Fruit fly (Drosophila melanogaster) whole organism, embryonic: ENCODE results near the gene CG33795.

ENCODE experiments used
- Atf-2 ChIP-seq: fragments of 200-800 bp; sonication (Bioruptor generic); optimal IDR thresholded peaks from 2 replicates; lab custom pipeline; 2016; ENCODE audit warnings: missing biosample characterization, missing genetic modification characterization
- C15 ChIP-seq: fragments of 200-800 bp; sonication (Bioruptor generic); IDR thresholded peaks from 3 replicates; pipeline ENCODE4 v1.3.6; 2022; ENCODE audit warnings: missing biosample characterization, missing genetic modification characterization
- CG10366 ChIP-seq: fragments of 200-800 bp; sonication (Bioruptor generic); IDR thresholded peaks from 2 replicates; pipeline ENCODE4 v1.3.6; 2022; ENCODE audit warnings: missing biosample characterization, missing genetic modification characterization
- CG11504 ChIP-seq: fragments of 200-800 bp; sonication (Bioruptor generic); optimal IDR thresholded peaks from 3 replicates; lab custom pipeline; 2019; ENCODE audit warnings: missing biosample characterization, mild to moderate bottlenecking, missing genetic modification characterization, moderate library complexity
- CG15073 ChIP-seq: fragments of 200-800 bp; sonication (Bioruptor generic); optimal IDR thresholded peaks from 2 replicates; lab custom pipeline; 2016; ENCODE audit warnings: missing biosample characterization, missing genetic modification characterization
- CG15514 ChIP-seq: fragments of 200-800 bp; sonication (Bioruptor generic); optimal IDR thresholded peaks from 3 replicates; lab custom pipeline; 2017; ENCODE audit warnings: missing biosample characterization, missing genetic modification characterization, mild to moderate bottlenecking, moderate library complexity, missing genetic modification reagents
- CG15696 ChIP-seq: fragments of 200-800 bp; sonication (Bioruptor generic); optimal IDR thresholded peaks from 2 replicates; lab custom pipeline; 2019; ENCODE audit warnings: missing biosample characterization, mild to moderate bottlenecking, missing genetic modification characterization, moderate library complexity
- CG16779 ChIP-seq: fragments of 200-800 bp; sonication (Bioruptor generic); IDR thresholded peaks from 2 replicates; pipeline ENCODE4 v1.3.6; 2022; ENCODE audit warnings: missing biosample characterization, missing genetic modification characterization
- CG16815 ChIP-seq: fragments of 200-800 bp; sonication (Bioruptor generic); optimal IDR thresholded peaks from 3 replicates; lab custom pipeline; 2017; ENCODE audit warnings: missing biosample characterization, mild to moderate bottlenecking, missing genetic modification characterization
- CG17568 ChIP-seq: fragments of 200-800 bp; sonication (Bioruptor generic); optimal IDR thresholded peaks from 2 replicates; lab custom pipeline; 2018; ENCODE audit warnings: missing biosample characterization, mild to moderate bottlenecking, missing genetic modification characterization, moderate library complexity
- CG1832 ChIP-seq: fragments of 200-800 bp; sonication (Bioruptor generic); optimal IDR thresholded peaks from 2 replicates; lab custom pipeline; 2017; ENCODE audit warnings: missing biosample characterization, mild to moderate bottlenecking, missing genetic modification characterization, inconsistent platforms
- CG2712 ChIP-seq: fragments of 200-800 bp; optimal IDR thresholded peaks from 3 replicates; lab custom pipeline; 2019; ENCODE audit warnings: missing biosample characterization, mild to moderate bottlenecking, missing genetic modification characterization, moderate library complexity
- CG3726 ChIP-seq: fragments of 200-800 bp; sonication (Bioruptor generic); IDR thresholded peaks from 3 replicates; pipeline ENCODE4, ENCODE4 v1.3.6; 2022; ENCODE audit warnings: missing biosample characterization, missing genetic modification characterization
- CG4404 ChIP-seq: fragments of 200-800 bp; sonication (Bioruptor generic); IDR thresholded peaks from 2 replicates; pipeline ENCODE4 v1.3.6; 2022; ENCODE audit warnings: missing biosample characterization, missing genetic modification characterization
- CG4424 ChIP-seq: fragments of 200-800 bp; sonication (Bioruptor generic); optimal IDR thresholded peaks from 3 replicates; lab custom pipeline; 2016; ENCODE audit warnings: missing biosample characterization, missing genetic modification characterization
- CG6689 ChIP-seq: fragments of 200-800 bp; sonication (Bioruptor generic); IDR thresholded peaks from 2 replicates; pipeline ENCODE4 v1.3.6; 2022; ENCODE audit warnings: missing biosample characterization, missing genetic modification characterization
- CG6791 ChIP-seq: fragments of 200-800 bp; sonication (Bioruptor generic); IDR thresholded peaks from 3 replicates; pipeline ENCODE4 v1.3.6; 2022; ENCODE audit warnings: missing biosample characterization, missing genetic modification characterization; ENCODE audit not compliant: partially characterized antibody
- CG8765 ChIP-seq: fragments of 200-800 bp; sonication (Bioruptor generic); IDR thresholded peaks from 2 replicates; pipeline ENCODE4 v1.3.6; 2022; ENCODE audit warnings: missing biosample characterization, missing genetic modification characterization
- Camta ChIP-seq: fragments of 200-800 bp; sonication (Bioruptor generic); optimal IDR thresholded peaks from 2 replicates; lab custom pipeline; 2016; ENCODE audit warnings: missing biosample characterization, missing genetic modification characterization
- Drgx ChIP-seq: fragments of 200-800 bp; sonication (Bioruptor generic); IDR thresholded peaks from 2 replicates; pipeline ENCODE4 v1.3.6; 2022; ENCODE audit warnings: missing biosample characterization, missing genetic modification characterization
- E2f1 ChIP-seq: fragments of 200-800 bp; sonication (Bioruptor generic); IDR thresholded peaks from 2 replicates; pipeline ENCODE4 v1.3.6; 2022; ENCODE audit warnings: missing biosample characterization, missing genetic modification characterization
- ERR ChIP-seq: fragments of 200-800 bp; sonication (Bioruptor generic); optimal IDR thresholded peaks from 2 replicates; lab custom pipeline; 2016; ENCODE audit warnings: missing biosample characterization, missing genetic modification characterization
- Ets65A ChIP-seq: fragments of 200-800 bp; sonication (Bioruptor generic); peaks from one replicate; lab custom pipeline; 2016; ENCODE audit warnings: missing biosample characterization, missing genetic modification characterization
- Fer2 ChIP-seq: fragments of 200-800 bp; sonication (Bioruptor generic); optimal IDR thresholded peaks from 2 replicates; lab custom pipeline; 2018; ENCODE audit warnings: missing biosample characterization, mild to moderate bottlenecking, missing genetic modification characterization, moderate library complexity
- H15 ChIP-seq: fragments of 200-800 bp; sonication (Bioruptor generic); IDR thresholded peaks from 3 replicates; pipeline ENCODE4 v1.3.6; 2022; ENCODE audit warnings: missing biosample characterization, missing genetic modification characterization
- HmgD ChIP-seq: fragments of 200-800 bp; sonication (Bioruptor generic); optimal IDR thresholded peaks from 3 replicates; lab custom pipeline; 2016; ENCODE audit warnings: missing biosample characterization, missing genetic modification characterization
- Hr78 ChIP-seq, 2 experiments: fragments of 200-800 bp in 1 of 2; fragments of >200 bp in 1 of 2; sonication (Bioruptor generic) in 1 of 2; optimal IDR thresholded peaks; 2 replicates each; lab custom pipeline; 2017 to 2019; ENCODE audit warnings: missing biosample characterization in 2 of 2, missing genetic modification characterization in 2 of 2, mild to moderate bottlenecking in 1 of 2, moderate library complexity in 1 of 2
- Med ChIP-seq: fragments of 200-800 bp; sonication (Bioruptor generic); peaks from one replicate; lab custom pipeline; 2016; ENCODE audit warnings: missing biosample characterization, missing genetic modification characterization, mild to moderate bottlenecking, inconsistent platforms, moderate library complexity
- Pdp1 ChIP-seq, 2 experiments: fragments of 200-800 bp; sonication (Bioruptor generic); optimal IDR thresholded peaks; 3 replicates each; lab custom pipeline; 2016; ENCODE audit warnings: missing biosample characterization in 2 of 2, missing genetic modification characterization in 2 of 2, mild to moderate bottlenecking in 1 of 2, moderate library complexity in 1 of 2
- Sry-β ChIP-seq: fragments of 200-800 bp; sonication (Bioruptor generic); optimal IDR thresholded peaks from 2 replicates; lab custom pipeline; 2018; ENCODE audit warnings: missing biosample characterization, mild to moderate bottlenecking, missing genetic modification characterization, moderate library complexity
- dimm ChIP-seq: fragments of 200-800 bp; sonication (Bioruptor generic); IDR thresholded peaks from 2 replicates; pipeline ENCODE4 v1.3.6; 2022; ENCODE audit warnings: missing biosample characterization, missing genetic modification characterization
- gfzf ChIP-seq: fragments of 200-800 bp; sonication (Bioruptor generic); optimal IDR thresholded peaks from 2 replicates; lab custom pipeline; 2016; ENCODE audit warnings: missing biosample characterization, mild to moderate bottlenecking, missing genetic modification characterization, moderate library complexity
- ham ChIP-seq: fragments of 200-800 bp; sonication (Bioruptor generic); IDR thresholded peaks from 2 replicates; pipeline ENCODE4 v1.3.6; 2022; ENCODE audit warnings: missing biosample characterization, missing genetic modification characterization
- kay ChIP-seq: fragments of 200-800 bp; sonication (Bioruptor generic); optimal IDR thresholded peaks from 2 replicates; lab custom pipeline; 2016; ENCODE audit warnings: missing biosample characterization, missing genetic modification characterization
- phol ChIP-seq: fragments of 200-800 bp; sonication (Bioruptor generic); optimal IDR thresholded peaks from 3 replicates; lab custom pipeline; 2018; ENCODE audit warnings: missing biosample characterization, mild to moderate bottlenecking, missing genetic modification characterization, moderate library complexity
- pum ChIP-seq: fragments of 200-800 bp; sonication (Bioruptor generic); optimal IDR thresholded peaks from 2 replicates; lab custom pipeline; 2016; ENCODE audit warnings: missing biosample characterization, missing genetic modification characterization
- sens ChIP-seq: fragments of 200-800 bp; sonication (Bioruptor generic); peaks from one replicate; lab custom pipeline; 2016; ENCODE audit warnings: missing biosample characterization, missing genetic modification characterization
- stc ChIP-seq: fragments of 200-800 bp; sonication (Bioruptor generic); IDR thresholded peaks from 2 replicates; pipeline ENCODE4 v1.3.6; 2022; ENCODE audit warnings: missing biosample characterization, missing genetic modification characterization
- stwl ChIP-seq: fragments of 200-800 bp; sonication (Bioruptor generic); optimal IDR thresholded peaks from 3 replicates; lab custom pipeline; 2018; ENCODE audit warnings: missing biosample characterization, mild to moderate bottlenecking, missing genetic modification characterization, moderate library complexity
- tll ChIP-seq, 2 experiments: fragments of 200-800 bp in 1 of 2; fragments of >200 bp in 1 of 2; sonication (Bioruptor generic) in 1 of 2; optimal IDR thresholded peaks; 2 replicates each; lab custom pipeline; 2017 to 2019; ENCODE audit warnings: missing biosample characterization in 2 of 2, missing genetic modification characterization in 2 of 2, mild to moderate bottlenecking in 1 of 2, moderate library complexity in 1 of 2
- wor ChIP-seq: fragments of 200-800 bp; sonication (Bioruptor generic); IDR thresholded peaks from 2 replicates; pipeline ENCODE4 v1.3.6; 2022; ENCODE audit warnings: missing biosample characterization, missing genetic modification characterization

CG33795 gene

dm6 chr3L:16145282-16145681, 25.9 kb downstream of the CG33795 start (continued):
- no peak for TF ChIP-seq CG4404 (GFP tag; lab: Robert Waterston, UW)
- 0 out of 3 replicates have a peak, but pooled peaks have one; percentile 52 for TF ChIP-seq CG3726 (GFP tag; lab: Robert Waterston, UW)
- no peak for TF ChIP-seq wor (GFP tag; lab: Robert Waterston, UW)
- no peak for TF ChIP-seq ham (GFP tag; lab: Robert Waterston, UW)
- no peak for TF ChIP-seq ERR
- TF ChIP-seq Pdp1 (GFP tag; optimal IDR thresholded peaks at IDR 0.05; lab: Kevin White, UChicago), result peak in 1 of 2 experiments; percentile 74
- no peak for TF ChIP-seq Sry-β (GFP tag; lab: Kevin White, UChicago)
- TF ChIP-seq phol (tag; lab: Kevin White, UChicago), result no peak
- TF ChIP-seq, all 482 proteins: peak for 8

DNA sequence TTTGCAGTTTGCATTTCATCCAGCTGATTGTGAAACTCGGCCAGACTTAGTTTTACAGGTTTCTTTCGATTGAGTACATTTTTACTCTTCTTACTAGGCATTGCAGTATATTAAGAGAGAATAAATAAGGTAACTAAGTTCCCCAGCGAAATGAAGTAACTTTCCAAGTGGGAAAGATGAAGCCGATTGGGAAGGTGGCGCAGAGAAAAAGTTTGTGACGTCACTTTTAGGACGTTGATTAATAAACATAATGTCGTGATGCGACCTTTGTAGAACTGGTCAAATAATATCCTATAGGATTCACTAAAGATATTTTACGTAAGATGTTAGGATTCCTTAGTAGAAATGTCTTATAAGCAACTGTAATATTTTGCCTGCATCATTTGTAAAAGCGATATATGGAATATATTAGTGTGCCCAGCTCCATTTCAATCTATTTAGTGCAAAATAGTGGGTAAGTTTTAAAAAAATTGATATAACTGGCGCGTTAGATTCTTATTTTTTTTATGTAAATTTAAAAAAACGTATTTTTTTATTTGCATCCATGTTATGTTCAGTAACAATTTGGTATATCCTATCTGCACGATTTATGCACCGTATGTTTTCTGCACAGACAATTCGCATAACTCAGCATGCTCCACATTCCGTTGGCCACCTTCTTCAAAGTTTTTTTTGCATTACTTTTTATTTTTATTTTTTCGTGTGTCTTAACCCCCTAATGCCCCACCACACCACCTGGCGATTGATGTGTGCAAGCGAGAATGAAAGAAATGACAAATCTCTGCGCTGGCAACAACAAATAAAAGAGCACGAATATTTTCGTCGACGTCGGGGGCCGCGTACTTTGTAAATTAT, 27.3 kb downstream of the CG33795 start, which contains the start of gene CG32152:
Gene CG32152, minus strand, starts transcription at position 352 of the 855 bp plus-strand sequence.
- TF ChIP-seq dimm (GFP tag; lab: Robert Waterston, UW) (no peak), CG6689 (peak; percentile 97), kay (GFP tag; lab: Kevin White, UChicago) (no peak), CG11504 (tag; lab: Kevin White, UChicago) (no peak), CG16779 (GFP tag; lab: Robert Waterston, UW) (no peak), tll (GFP tag; optimal IDR thresholded peaks at IDR 0.05; lab: Kevin White, UChicago) (no peak), Hr78 (GFP tag; optimal IDR thresholded peaks at IDR 0.05; lab: Kevin White, UChicago) (no peak), CG4424 (peak; percentile 14), sens (GFP tag; lab: Kevin White, UChicago) (peak; percentile 67), gfzf (peak; percentile 43), CG17568 (GFP tag; lab: Kevin White, UChicago) (no peak), stwl (tag; lab: Kevin White, UChicago) (peak; percentile 70), Drgx (GFP tag; lab: Robert Waterston, UW) (peak; percentile 70; the same call in 1 of the 2 replicates), Atf-2 (no peak), CG10366 (no peak), Med (GFP tag; lab: Kevin White, UChicago) (peak; percentile 69), CG16815 (GFP tag; lab: Kevin White, UChicago) (no peak), CG1832 (GFP tag; lab: Kevin White, UChicago) (no peak), CG2712 (tag; lab: Kevin White, UChicago) (peak; percentile 4), Fer2 (no peak), CG15073 (GFP tag; lab: Kevin White, UChicago) (no peak)

DNA sequence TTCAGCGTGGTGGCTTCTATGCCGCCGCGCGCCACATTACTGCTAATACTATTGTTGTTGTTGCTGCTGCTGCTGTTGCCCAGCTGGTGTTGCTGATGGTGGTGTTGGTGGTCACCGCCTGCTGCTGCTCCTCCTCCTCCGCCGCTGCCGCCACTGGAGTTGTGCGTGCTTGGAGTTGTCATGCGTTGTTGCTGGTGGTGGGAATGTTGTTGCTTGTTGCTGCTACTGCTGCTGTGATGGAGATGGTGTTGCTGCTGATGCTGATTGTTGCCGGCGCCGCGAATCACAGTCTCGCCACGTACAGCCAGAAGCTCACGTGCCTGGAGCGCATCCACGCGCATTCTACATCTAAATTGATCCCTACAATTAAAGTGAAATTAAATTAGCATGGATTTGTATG, 29.6 kb downstream of the CG33795 start:
- TF ChIP-seq HmgD (GFP tag; lab: Kevin White, UChicago), result no peak
- TF ChIP-seq C15 (GFP tag; lab: Robert Waterston, UW), result no peak
- TF ChIP-seq pum (GFP tag; lab: Kevin White, UChicago), result no peak
- no peak for TF ChIP-seq CG15696 (tag; lab: Kevin White, UChicago)
- no peak for TF ChIP-seq stc
- TF ChIP-seq CG6791 (GFP tag; lab: Robert Waterston, UW), result 0 out of 3 replicates have a peak, but pooled peaks have one; percentile 13
- TF ChIP-seq CG8765 (GFP tag; lab: Robert Waterston, UW), result no peak
- TF ChIP-seq Med (GFP tag; lab: Kevin White, UChicago), result peak; percentile 25
- no peak for TF ChIP-seq Camta (GFP tag; lab: Kevin White, UChicago)
- TF ChIP-seq E2f1 (GFP tag; lab: Robert Waterston, UW), result no peak
- TF ChIP-seq H15 (GFP tag; lab: Robert Waterston, UW), result no peak
- TF ChIP-seq CG15514 (GFP tag; lab: Kevin White, UChicago), result no peak
- TF ChIP-seq Ets65A (GFP tag; lab: Kevin White, UChicago), result peak; percentile 37
